Worm (Caenorhabditis elegans) whole organism, young adult: ENCODE data around the gene pho-9.

ENCODE experiments used
- B0336.3 ChIP-seq: fragments of 200-800 bp; sonication (Bioruptor generic); IDR thresholded peaks from 2 replicates; pipeline ENCODE4 v1.3.6; 2022; ENCODE audit warnings: missing genetic modification characterization, missing compliant biosample characterization
- D2030.7 ChIP-seq: fragments of 200-800 bp; sonication (Bioruptor generic); IDR thresholded peaks from 2 replicates; pipeline ENCODE4 v1.3.6; 2022; ENCODE audit warnings: missing genetic modification reagents, missing genetic modification characterization, missing compliant biosample characterization
- F22D6.2 ChIP-seq: sonication (generic microtip); optimal IDR thresholded peaks from 2 replicates; lab custom pipeline; 2016; ENCODE audit warnings: mild to moderate bottlenecking, missing genetic modification characterization, missing compliant biosample characterization
- F23B12.7 ChIP-seq: sonication (generic microtip); optimal IDR thresholded peaks from 2 replicates; lab custom pipeline; 2017; ENCODE audit warnings: missing genetic modification characterization, mild to moderate bottlenecking, missing compliant biosample characterization, antibody characterized with exemption, moderate library complexity; ENCODE audit not compliant: insufficient read depth
- F33H1.4 ChIP-seq: fragments of 200-800 bp; sonication (Bioruptor generic); IDR thresholded peaks from 2 replicates; pipeline ENCODE4 v1.3.6; 2022; ENCODE audit warnings: missing genetic modification reagents, missing genetic modification characterization, missing compliant biosample characterization
- F39B2.1 ChIP-seq: fragments of 200-800 bp; sonication (Bioruptor generic); IDR thresholded peaks from 2 replicates; pipeline ENCODE4 v1.3.6; 2022; ENCODE audit warnings: missing genetic modification reagents, missing genetic modification characterization, missing compliant biosample characterization
- F55B11.4 ChIP-seq: sonication (generic microtip); optimal IDR thresholded peaks from 2 replicates; lab custom pipeline; 2016; ENCODE audit warnings: missing compliant biosample characterization, missing genetic modification characterization, borderline replicate concordance; ENCODE audit not compliant: insufficient read depth
- K12H6.12 ChIP-seq: fragments of 200-800 bp; sonication (Bioruptor generic); optimal IDR thresholded peaks from 2 replicates; lab custom pipeline; 2018; ENCODE audit warnings: mild to moderate bottlenecking, missing genetic modification characterization, missing compliant biosample characterization
- T26A5.8 ChIP-seq: sonication (generic microtip); optimal IDR thresholded peaks from 2 replicates; lab custom pipeline; 2016; ENCODE audit warnings: missing genetic modification characterization, missing compliant biosample characterization
- ZK185.1 ChIP-seq: sonication (generic microtip); optimal IDR thresholded peaks from 2 replicates; lab custom pipeline; 2016; ENCODE audit warnings: mild to moderate bottlenecking, missing genetic modification characterization, missing compliant biosample characterization; ENCODE audit not compliant: poor library complexity, severe bottlenecking
- athp-1 ChIP-seq: sonication (generic microtip); optimal IDR thresholded peaks from 2 replicates; lab custom pipeline; 2017; ENCODE audit warnings: mild to moderate bottlenecking, missing genetic modification characterization, missing compliant biosample characterization
- attf-5 ChIP-seq: fragments of 200-800 bp; sonication (Bioruptor generic); optimal IDR thresholded peaks from 2 replicates; lab custom pipeline; 2018; ENCODE audit warnings: mild to moderate bottlenecking, missing genetic modification characterization, missing compliant biosample characterization
- cebp-1 ChIP-seq, 2 experiments: fragments of 200-800 bp in 1 of 2; sonication (Bioruptor generic) in 1 of 2; sonication (generic microtip) in 1 of 2; IDR thresholded peaks in 1 of 2; optimal IDR thresholded peaks in 1 of 2; 2 replicates each; pipeline versions ENCODE4 v1.3.6 to Lab custom; 2017 to 2022; ENCODE audit warnings: missing compliant biosample characterization in 2 of 2, missing genetic modification characterization in 2 of 2, mild to moderate bottlenecking in 1 of 2, missing genetic modification reagents in 1 of 2, moderate library complexity in 1 of 2
- dox-1 ChIP-seq: fragments of 200-800 bp; sonication (Bioruptor generic); IDR thresholded peaks from 2 replicates; pipeline ENCODE4 v1.3.6; 2022; ENCODE audit warnings: missing genetic modification reagents, missing genetic modification characterization, missing compliant biosample characterization
- dpl-1 ChIP-seq: fragments of 150-350 bp; optimal IDR thresholded peaks from 2 replicates; lab custom pipeline; 2014; ENCODE audit warnings: missing biosample characterization, missing genetic modification reagents, missing genetic modification characterization
- efl-1 ChIP-seq: fragments of 150-350 bp; optimal IDR thresholded peaks from 2 replicates; lab custom pipeline; 2014; ENCODE audit warnings: missing biosample characterization, missing genetic modification reagents, missing genetic modification characterization
- egl-44 ChIP-seq: fragments of 200-800 bp; sonication (Bioruptor generic); IDR thresholded peaks from 2 replicates; pipeline ENCODE4 v1.3.6; 2022; ENCODE audit warnings: missing genetic modification reagents, missing genetic modification characterization, missing compliant biosample characterization
- ekl-4 ChIP-seq: fragments of 200-800 bp; sonication (Bioruptor generic); IDR thresholded peaks from 2 replicates; pipeline ENCODE4 v1.3.6; 2022; ENCODE audit warnings: missing genetic modification reagents, missing genetic modification characterization, missing compliant biosample characterization
- ets-4 ChIP-seq: fragments of 200-800 bp; sonication (Bioruptor generic); optimal IDR thresholded peaks from 2 replicates; lab custom pipeline; 2018; ENCODE audit warnings: mild to moderate bottlenecking, missing genetic modification characterization, missing compliant biosample characterization
- fkh-3 ChIP-seq: sonication (generic microtip); optimal IDR thresholded peaks from 2 replicates; lab custom pipeline; 2016; ENCODE audit warnings: mild to moderate bottlenecking, missing genetic modification characterization, missing compliant biosample characterization
- hmg-20 ChIP-seq: fragments of 200-800 bp; sonication (Bioruptor generic); IDR thresholded peaks from 2 replicates; pipeline ENCODE4 v1.3.6; 2022; ENCODE audit warnings: missing genetic modification reagents, missing genetic modification characterization, missing compliant biosample characterization
- let-607 ChIP-seq, 2 experiments: fragments of 200-800 bp in 1 of 2; sonication (Bioruptor generic) in 1 of 2; sonication (generic microtip) in 1 of 2; optimal IDR thresholded peaks; 2 replicates each; lab custom pipeline; 2016 to 2018; ENCODE audit warnings: mild to moderate bottlenecking in 2 of 2, missing compliant biosample characterization in 2 of 2, missing genetic modification characterization in 2 of 2, moderate library complexity in 2 of 2, missing genotype in 1 of 2
- lin-35 ChIP-seq, 3 experiments: fragments of 150-350 bp in 2 of 3; sonication (generic microtip) in 1 of 3; optimal IDR thresholded peaks; 2 replicates each; lab custom pipeline; 2014 to 2018; ENCODE audit warnings: missing biosample characterization in 3 of 3, missing genetic modification characterization in 3 of 3, missing genetic modification reagents in 3 of 3
- lin-40 ChIP-seq: sonication (generic microtip); optimal IDR thresholded peaks from 2 replicates; lab custom pipeline; 2016; ENCODE audit warnings: missing genetic modification characterization, mild to moderate bottlenecking, missing compliant biosample characterization, missing genotype, missing genetic modification reagents
- lin-54 ChIP-seq: fragments of 200-800 bp; sonication (Bioruptor generic); optimal IDR thresholded peaks from 2 replicates; lab custom pipeline; 2018; ENCODE audit warnings: mild to moderate bottlenecking, missing genetic modification characterization, missing compliant biosample characterization
- mcd-1 ChIP-seq: fragments of 200-800 bp; sonication (Bioruptor generic); IDR thresholded peaks from 2 replicates; pipeline ENCODE4 v1.3.6; 2022; ENCODE audit warnings: missing genetic modification reagents, missing genetic modification characterization, missing compliant biosample characterization
- nhr-80 ChIP-seq: sonication (generic microtip); optimal IDR thresholded peaks from 2 replicates; lab custom pipeline; 2016; ENCODE audit warnings: missing genetic modification characterization, missing compliant biosample characterization
- nhr-90 ChIP-seq: sonication (generic microtip); optimal IDR thresholded peaks from 2 replicates; lab custom pipeline; 2016; ENCODE audit warnings: missing genotype, mild to moderate bottlenecking, missing genetic modification characterization, missing compliant biosample characterization
- repo-1 ChIP-seq: sonication (generic microtip); optimal IDR thresholded peaks from 2 replicates; lab custom pipeline; 2017; ENCODE audit warnings: mild to moderate bottlenecking, missing genetic modification characterization, missing compliant biosample characterization
- snpc-1.3 ChIP-seq: sonication (generic microtip); optimal IDR thresholded peaks from 2 replicates; lab custom pipeline; 2017; ENCODE audit warnings: missing genetic modification characterization, mild to moderate bottlenecking, missing compliant biosample characterization, antibody characterized with exemption, moderate library complexity, missing genotype, missing genetic modification reagents; ENCODE audit not compliant: insufficient read depth
- somi-1 ChIP-seq: fragments of 200-800 bp; sonication (Bioruptor generic); optimal IDR thresholded peaks from 2 replicates; lab custom pipeline; 2018; ENCODE audit warnings: mild to moderate bottlenecking, missing genetic modification characterization, missing compliant biosample characterization
- sptf-2 ChIP-seq: fragments of 200-800 bp; sonication (Bioruptor generic); optimal IDR thresholded peaks from 2 replicates; lab custom pipeline; 2018; ENCODE audit warnings: mild to moderate bottlenecking, missing genetic modification characterization, missing compliant biosample characterization
- tbx-9 ChIP-seq: sonication (generic microtip); optimal IDR thresholded peaks from 2 replicates; lab custom pipeline; 2016; ENCODE audit warnings: borderline replicate concordance, missing genetic modification characterization, inconsistent platforms, missing compliant biosample characterization
- unc-130 ChIP-seq: sonication (generic microtip); optimal IDR thresholded peaks from 2 replicates; lab custom pipeline; 2016; ENCODE audit warnings: missing genetic modification reagents, missing genetic modification characterization, missing compliant biosample characterization
- unc-62 ChIP-seq: fragments of 150-350 bp; optimal IDR thresholded peaks from 2 replicates; lab custom pipeline; 2014; ENCODE audit warnings: missing biosample characterization, missing genetic modification reagents, missing genetic modification characterization
- xnd-1 ChIP-seq: sonication (generic microtip); optimal IDR thresholded peaks from 2 replicates; lab custom pipeline; 2016; ENCODE audit warnings: missing genotype, missing genetic modification reagents, missing genetic modification characterization, missing compliant biosample characterization
- zfh-2 ChIP-seq: fragments of 200-800 bp; sonication (Bioruptor generic); conservative IDR thresholded peaks from 2 replicates; pipeline ENCODE4 v1.3.6; 2022; ENCODE audit warnings: missing genetic modification reagents, missing genetic modification characterization, missing compliant biosample characterization
- zim-3 ChIP-seq: sonication (generic microtip); optimal IDR thresholded peaks from 2 replicates; lab custom pipeline; 2017; ENCODE audit warnings: mild to moderate bottlenecking, missing genetic modification characterization, moderate library complexity, missing compliant biosample characterization
- ztf-18 ChIP-seq: sonication (generic microtip); optimal IDR thresholded peaks from 2 replicates; lab custom pipeline; 2016; ENCODE audit warnings: missing genotype, mild to moderate bottlenecking, missing genetic modification characterization, missing compliant biosample characterization
- ztf-26 ChIP-seq: sonication (generic microtip); optimal IDR thresholded peaks from 2 replicates; lab custom pipeline; 2017; ENCODE audit warnings: missing genetic modification characterization, missing compliant biosample characterization
- ztf-6 ChIP-seq: fragments of 200-800 bp; sonication (Bioruptor generic); IDR thresholded peaks from 2 replicates; pipeline ENCODE4 v1.3.6; 2022; ENCODE audit warnings: missing genetic modification reagents, missing genetic modification characterization, missing compliant biosample characterization

pho-9 gene

DNA sequence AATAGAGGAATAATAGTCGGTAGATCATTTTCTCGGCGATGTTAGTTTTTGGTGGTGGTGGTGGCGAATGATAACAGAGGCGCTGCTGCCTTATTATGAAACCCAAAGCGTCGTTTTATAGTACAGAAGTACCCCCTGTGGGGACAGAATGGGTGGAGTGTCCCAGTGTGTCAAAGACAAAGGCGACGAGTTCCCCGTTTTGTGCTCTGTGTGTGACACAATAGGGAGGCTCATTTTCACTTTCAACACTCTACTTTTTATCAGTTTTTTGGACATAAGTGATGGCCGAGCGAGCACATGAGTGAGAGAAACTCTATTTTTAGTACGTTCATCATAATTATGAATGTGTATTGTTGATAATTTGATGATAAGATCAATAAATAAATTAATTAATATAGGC is at the start of gene pho-9:
TSS of gene pho-9 (minus strand) at position 91 of the 400 bp plus-strand sequence.
- no peak for TF ChIP-seq athp-1 (tag; lab: Kevin White, UChicago)
- TF ChIP-seq ZK185.1 (tag; lab: Kevin White, UChicago): no peak
- TF ChIP-seq K12H6.12 (tag; lab: Kevin White, UChicago): no peak
- no peak for TF ChIP-seq F33H1.4 (GFP tag; lab: Robert Waterston, UW)
- no peak for TF ChIP-seq sptf-2 (GFP tag; lab: Kevin White, UChicago)
- TF ChIP-seq zim-3: no peak
- TF ChIP-seq ztf-18: no peak
- no peak for TF ChIP-seq repo-1 (tag; lab: Kevin White, UChicago)
- peak; percentile 97 for TF ChIP-seq nhr-80
- peak; percentile 88; the same call in 1 of the 2 replicates for TF ChIP-seq cebp-1 (GFP tag; IDR thresholded peaks at IDR 0.05; lab: Robert Waterston, UW)
- peak; percentile 88 for TF ChIP-seq cebp-1 (tag; optimal IDR thresholded peaks at IDR 0.05; lab: Kevin White, UChicago)
- TF ChIP-seq nhr-90 (tag; lab: Kevin White, UChicago): no peak
- TF ChIP-seq lin-40 (tag; lab: Kevin White, UChicago): no peak
- no peak for TF ChIP-seq hmg-20 (GFP tag; lab: Robert Waterston, UW)
- no peak for TF ChIP-seq zfh-2 (GFP tag; lab: Robert Waterston, UW)
- TF ChIP-seq somi-1 (GFP tag; lab: Kevin White, UChicago): no peak
- 0 out of 2 replicates have a peak, but pooled peaks have one; percentile 44 for TF ChIP-seq B0336.3 (GFP tag; lab: Robert Waterston, UW)
- peak; percentile 66 for TF ChIP-seq dox-1 (GFP tag; lab: Robert Waterston, UW)
- no peak for TF ChIP-seq F23B12.7
- no peak for TF ChIP-seq lin-54
- peak; percentile 4 for TF ChIP-seq unc-62 (GFP tag; lab: Kevin White, UChicago)
- TF ChIP-seq xnd-1: no peak
- TF ChIP-seq attf-5 (GFP tag; lab: Kevin White, UChicago): peak; percentile 39
- TF ChIP-seq efl-1: no peak
- no peak for TF ChIP-seq ekl-4
- no peak for TF ChIP-seq F22D6.2 (tag; lab: Kevin White, UChicago)
- TF ChIP-seq F55B11.4 (tag; lab: Kevin White, UChicago): no peak
- no peak for TF ChIP-seq ztf-6 (GFP tag; lab: Robert Waterston, UW)
- TF ChIP-seq ztf-26: no peak
- TF ChIP-seq egl-44 (GFP tag; lab: Robert Waterston, UW): peak; percentile 44; the same call in 1 of the 2 replicates
- TF ChIP-seq mcd-1: 0 out of 2 replicates have a peak, but pooled peaks have one; percentile 28
- TF ChIP-seq let-607 (tag; optimal IDR thresholded peaks at IDR 0.05; lab: Kevin White, UChicago): peak in 1 of 2 experiments; percentile 4
- TF ChIP-seq ets-4: peak; percentile 70
- TF ChIP-seq T26A5.8: no peak
- no peak for TF ChIP-seq fkh-3 (tag; lab: Kevin White, UChicago)
- TF ChIP-seq F39B2.1 (GFP tag; lab: Robert Waterston, UW): no peak
- TF ChIP-seq unc-130 (GFP tag; lab: Kevin White, UChicago): no peak

DNA sequence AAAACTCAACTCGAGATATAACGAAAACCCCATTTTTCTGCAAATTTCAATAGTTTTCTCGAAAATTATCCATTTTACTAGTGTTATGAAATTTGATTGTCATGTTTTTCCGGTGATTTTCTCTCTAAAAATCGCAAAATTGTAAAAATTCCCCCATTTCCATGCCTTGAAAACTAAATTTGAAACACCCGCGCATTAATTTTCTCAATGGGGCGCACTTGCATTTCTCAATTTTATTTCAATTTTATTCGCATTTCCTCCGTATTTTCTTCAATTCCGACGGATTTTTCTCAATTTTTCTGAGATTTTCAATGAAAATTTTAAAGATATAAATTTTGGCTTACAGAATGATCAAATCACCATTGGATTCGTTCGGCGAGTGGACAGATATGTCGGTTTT is 44.5 kb upstream of the pho-9 start, which contains the start of gene Y71H2AM.3:
TSS of gene Y71H2AM.3 (plus strand) at position 347 of the 400 bp plus-strand sequence.
- TF ChIP-seq lin-54: peak; percentile 93
- TF ChIP-seq dpl-1 (GFP tag; lab: Kevin White, UChicago): peak; percentile 59
- peak; percentile 9; the same call in 1 of the 2 replicates for TF ChIP-seq F33H1.4 (GFP tag; lab: Robert Waterston, UW)
- TF ChIP-seq snpc-1.3 (tag; lab: Kevin White, UChicago): peak; percentile 8
- peak; percentile 72 for TF ChIP-seq efl-1
- no peak for TF ChIP-seq tbx-9 (tag; lab: Kevin White, UChicago)
- peak; percentile 93 for TF ChIP-seq mcd-1
- TF ChIP-seq lin-40 (tag; lab: Kevin White, UChicago): peak; percentile 0
- TF ChIP-seq D2030.7: no peak
- TF ChIP-seq lin-35 (GFP tag; optimal IDR thresholded peaks at IDR 0.05; lab: Kevin White, UChicago): peak in 2 of 3 experiments; percentile 42 to 92
- no peak for TF ChIP-seq ets-4
